Fruit fly (Drosophila melanogaster) whole organism, embryonic: ENCODE data around the gene CG3222.

Experiments used
- Abd-B ChIP-seq: fragments of 200-800 bp; sonication (Bioruptor generic); optimal IDR thresholded peaks from 2 replicates; lab custom pipeline; 2018; ENCODE audit warnings: missing biosample characterization, mild to moderate bottlenecking, missing genetic modification characterization, moderate library complexity
- CG1024 ChIP-seq: fragments of 200-800 bp; sonication (Bioruptor generic); IDR thresholded peaks from 2 replicates; pipeline ENCODE4 v1.3.6; 2022; ENCODE audit warnings: missing biosample characterization, missing genetic modification characterization
- CG11093 ChIP-seq: fragments of 200-800 bp; sonication (Bioruptor generic); IDR thresholded peaks from 3 replicates; pipeline ENCODE4 v1.3.6; 2022; ENCODE audit warnings: missing biosample characterization, missing genetic modification characterization
- CG11696 ChIP-seq: fragments of 200-800 bp; sonication (Bioruptor generic); IDR thresholded peaks from 2 replicates; pipeline ENCODE4 v1.3.6; 2022; ENCODE audit warnings: missing biosample characterization, missing genetic modification characterization
- CG12299 ChIP-seq: fragments of 200-800 bp; sonication (Bioruptor generic); optimal IDR thresholded peaks from 2 replicates; lab custom pipeline; 2018; ENCODE audit warnings: missing biosample characterization, mild to moderate bottlenecking, missing genetic modification characterization
- CG1233 ChIP-seq: fragments of 200-800 bp; sonication (Bioruptor generic); optimal IDR thresholded peaks from 4 replicates; lab custom pipeline; 2018; ENCODE audit warnings: missing biosample characterization, mild to moderate bottlenecking, missing genetic modification characterization
- CG12391 ChIP-seq: fragments of 200-800 bp; sonication (Bioruptor generic); optimal IDR thresholded peaks from 3 replicates; lab custom pipeline; 2018; ENCODE audit warnings: missing biosample characterization, mild to moderate bottlenecking, missing genetic modification characterization, moderate library complexity
- CG13624 ChIP-seq: fragments of 200-800 bp; sonication (Bioruptor generic); optimal IDR thresholded peaks from 2 replicates; lab custom pipeline; 2016; ENCODE audit warnings: missing biosample characterization, missing genetic modification characterization
- CG17361 ChIP-seq: fragments of 200-800 bp; sonication (Bioruptor generic); IDR thresholded peaks from 3 replicates; pipeline ENCODE4 v1.3.6; 2022; ENCODE audit warnings: missing biosample characterization, missing genetic modification characterization
- CG34376 ChIP-seq: fragments of 200-800 bp; sonication (Bioruptor generic); optimal IDR thresholded peaks from 2 replicates; lab custom pipeline; 2018; ENCODE audit warnings: missing biosample characterization, mild to moderate bottlenecking, missing genetic modification characterization
- CG3847 ChIP-seq: fragments of 200-800 bp; sonication (Bioruptor generic); IDR thresholded peaks from 2 replicates; pipeline ENCODE4 v1.3.6; 2022; ENCODE audit warnings: missing biosample characterization, missing genetic modification characterization
- CG4282 ChIP-seq: fragments of 200-800 bp; sonication (Bioruptor generic); optimal IDR thresholded peaks from 2 replicates; lab custom pipeline; 2016; ENCODE audit warnings: missing biosample characterization, missing genetic modification characterization
- CG43689 ChIP-seq: fragments of 200-800 bp; sonication (Bioruptor generic); IDR thresholded peaks from 2 replicates; pipeline ENCODE4 v1.3.6; 2022; ENCODE audit warnings: missing biosample characterization, missing genetic modification characterization
- CG4707 ChIP-seq: fragments of 200-800 bp; sonication (Bioruptor generic); optimal IDR thresholded peaks from 2 replicates; lab custom pipeline; 2018; ENCODE audit warnings: missing biosample characterization, mild to moderate bottlenecking, missing genetic modification characterization, moderate library complexity
- CG6254 ChIP-seq: fragments of 200-800 bp; sonication (Bioruptor generic); optimal IDR thresholded peaks from 3 replicates; lab custom pipeline; 2017; ENCODE audit warnings: mild to moderate bottlenecking, missing biosample characterization, missing genetic modification reagents, missing genetic modification characterization
- CG6654 ChIP-seq: fragments of 200-800 bp; sonication (Bioruptor generic); optimal IDR thresholded peaks from 2 replicates; lab custom pipeline; 2017; ENCODE audit warnings: missing biosample characterization, mild to moderate bottlenecking, missing genetic modification characterization
- CG6813 ChIP-seq: fragments of 200-800 bp; sonication (Bioruptor generic); optimal IDR thresholded peaks from 2 replicates; lab custom pipeline; 2017; ENCODE audit warnings: missing biosample characterization, missing genetic modification characterization, mild to moderate bottlenecking, moderate library complexity, missing genetic modification reagents
- CG9876 ChIP-seq: fragments of 200-800 bp; sonication (Bioruptor generic); optimal IDR thresholded peaks from 2 replicates; lab custom pipeline; 2016; ENCODE audit warnings: missing biosample characterization, missing genetic modification characterization
- D19A ChIP-seq: fragments of 200-800 bp; optimal IDR thresholded peaks from 3 replicates; lab custom pipeline; 2019; ENCODE audit warnings: missing biosample characterization, mild to moderate bottlenecking, missing genetic modification characterization, moderate library complexity
- Dad ChIP-seq: fragments of 200-800 bp; sonication (Bioruptor generic); optimal IDR thresholded peaks from 3 replicates; lab custom pipeline; 2016; ENCODE audit warnings: missing biosample characterization, missing genetic modification characterization
- Ets97D ChIP-seq: fragments of 200-800 bp; sonication (Bioruptor generic); optimal IDR thresholded peaks from 3 replicates; lab custom pipeline; 2016; ENCODE audit warnings: missing biosample characterization, missing genetic modification characterization
- Fer2 ChIP-seq: fragments of 200-800 bp; sonication (Bioruptor generic); optimal IDR thresholded peaks from 2 replicates; lab custom pipeline; 2018; ENCODE audit warnings: missing biosample characterization, mild to moderate bottlenecking, missing genetic modification characterization, moderate library complexity
- Gug ChIP-seq: fragments of 200-800 bp; sonication (Bioruptor generic); IDR thresholded peaks from 4 replicates; pipeline ENCODE4 v1.3.6; 2022; ENCODE audit warnings: missing biosample characterization, missing genetic modification characterization
- HmgD ChIP-seq: fragments of 200-800 bp; sonication (Bioruptor generic); optimal IDR thresholded peaks from 3 replicates; lab custom pipeline; 2016; ENCODE audit warnings: missing biosample characterization, missing genetic modification characterization
- Hmx ChIP-seq: fragments of 200-800 bp; sonication (Bioruptor generic); optimal IDR thresholded peaks from 2 replicates; lab custom pipeline; 2016; ENCODE audit warnings: missing biosample characterization, missing genetic modification characterization
- Kr ChIP-seq: fragments of 200-800 bp; sonication (Bioruptor generic); optimal IDR thresholded peaks from 2 replicates; lab custom pipeline; 2017; ENCODE audit warnings: missing biosample characterization, mild to moderate bottlenecking, missing genetic modification characterization
- Med ChIP-seq: fragments of 200-800 bp; sonication (Bioruptor generic); peaks from one replicate; lab custom pipeline; 2016; ENCODE audit warnings: missing biosample characterization, missing genetic modification characterization, mild to moderate bottlenecking, inconsistent platforms, moderate library complexity
- Sry-β ChIP-seq: fragments of 200-800 bp; sonication (Bioruptor generic); optimal IDR thresholded peaks from 2 replicates; lab custom pipeline; 2018; ENCODE audit warnings: missing biosample characterization, mild to moderate bottlenecking, missing genetic modification characterization, moderate library complexity
- Sry-δ ChIP-seq: fragments of 200-800 bp; sonication (Bioruptor generic); optimal IDR thresholded peaks from 2 replicates; lab custom pipeline; 2016; ENCODE audit warnings: missing biosample characterization, missing genetic modification characterization
- bsh ChIP-seq, 2 experiments: fragments of 200-800 bp; sonication (Bioruptor generic); optimal IDR thresholded peaks; 2 replicates each; lab custom pipeline; 2017 to 2018; ENCODE audit warnings: mild to moderate bottlenecking in 2 of 2, missing biosample characterization in 2 of 2, missing genetic modification characterization in 2 of 2, moderate library complexity in 1 of 2
- cad ChIP-seq: fragments of >200 bp; optimal IDR thresholded peaks from 2 replicates; lab custom pipeline; 2017; ENCODE audit warnings: missing biosample characterization, missing genetic modification characterization
- chm ChIP-seq: fragments of 200-800 bp; sonication (Bioruptor generic); IDR thresholded peaks from 2 replicates; pipeline ENCODE4 v1.3.6; 2022; ENCODE audit warnings: missing biosample characterization, missing genetic modification characterization
- dati ChIP-seq: fragments of 200-800 bp; sonication (Bioruptor generic); IDR thresholded peaks from 2 replicates; pipeline ENCODE4 v1.3.6; 2022; ENCODE audit warnings: missing biosample characterization, missing genetic modification characterization
- eyg ChIP-seq: fragments of 200-800 bp; sonication (Bioruptor generic); optimal IDR thresholded peaks from 3 replicates; lab custom pipeline; 2016; ENCODE audit warnings: missing biosample characterization, missing genetic modification characterization
- gcm ChIP-seq: fragments of 200-800 bp; sonication (Bioruptor generic); optimal IDR thresholded peaks from 2 replicates; lab custom pipeline; 2019; ENCODE audit warnings: missing biosample characterization, mild to moderate bottlenecking, missing genetic modification characterization, moderate library complexity
- gcm2 ChIP-seq: fragments of 200-800 bp; sonication (Bioruptor generic); optimal IDR thresholded peaks from 2 replicates; lab custom pipeline; 2016; ENCODE audit warnings: missing biosample characterization, missing genetic modification characterization
- gfzf ChIP-seq: fragments of 200-800 bp; sonication (Bioruptor generic); optimal IDR thresholded peaks from 2 replicates; lab custom pipeline; 2016; ENCODE audit warnings: missing biosample characterization, mild to moderate bottlenecking, missing genetic modification characterization, moderate library complexity
- grau ChIP-seq: fragments of 200-800 bp; optimal IDR thresholded peaks from 3 replicates; lab custom pipeline; 2019; ENCODE audit warnings: missing biosample characterization, mild to moderate bottlenecking, missing genetic modification characterization, moderate library complexity
- grn ChIP-seq: fragments of 200-800 bp; sonication (Bioruptor generic); optimal IDR thresholded peaks from 3 replicates; lab custom pipeline; 2017; ENCODE audit warnings: missing biosample characterization, missing genetic modification characterization
- gsb-n ChIP-seq: fragments of 200-800 bp; sonication (Bioruptor generic); optimal IDR thresholded peaks from 3 replicates; lab custom pipeline; 2018; ENCODE audit warnings: missing biosample characterization, mild to moderate bottlenecking, missing genetic modification characterization
- gt ChIP-seq: fragments of 200-800 bp; sonication (Bioruptor generic); IDR thresholded peaks from 2 replicates; pipeline ENCODE4 v1.3.6; 2022; ENCODE audit warnings: missing biosample characterization, missing genetic modification characterization
- jigr1 ChIP-seq: fragments of 200-800 bp; sonication (Bioruptor generic); IDR thresholded peaks from 3 replicates; pipeline ENCODE4 v1.3.6; 2022; ENCODE audit warnings: missing biosample characterization, missing genetic modification characterization
- lmd ChIP-seq: fragments of 200-800 bp; sonication (Bioruptor generic); IDR thresholded peaks from 2 replicates; pipeline ENCODE4 v1.3.6; 2022; ENCODE audit warnings: missing biosample characterization, missing genetic modification characterization
- mld ChIP-seq: fragments of 200-800 bp; sonication (Bioruptor generic); IDR thresholded peaks from 3 replicates; pipeline ENCODE4 v1.3.6; 2022; ENCODE audit warnings: missing biosample characterization, missing genetic modification characterization; ENCODE audit not compliant: partially characterized antibody
- nerfin-2 ChIP-seq: fragments of 200-800 bp; sonication (Bioruptor generic); IDR thresholded peaks from 2 replicates; pipeline ENCODE4 v1.3.6; 2022; ENCODE audit warnings: missing biosample characterization, missing genetic modification characterization; ENCODE audit not compliant: partially characterized antibody
- rib ChIP-seq: fragments of 200-800 bp; sonication (Bioruptor generic); IDR thresholded peaks from 2 replicates; pipeline ENCODE4 v1.3.6; 2022; ENCODE audit warnings: missing biosample characterization, missing genetic modification characterization
- row ChIP-seq: fragments of 200-800 bp; sonication (Bioruptor generic); IDR thresholded peaks from 3 replicates; pipeline ENCODE4 v1.3.6; 2022; ENCODE audit warnings: missing biosample characterization, missing genetic modification characterization
- tll ChIP-seq, 2 experiments: fragments of 200-800 bp in 1 of 2; fragments of >200 bp in 1 of 2; sonication (Bioruptor generic) in 1 of 2; optimal IDR thresholded peaks; 2 replicates each; lab custom pipeline; 2017 to 2019; ENCODE audit warnings: missing biosample characterization in 2 of 2, missing genetic modification characterization in 2 of 2, mild to moderate bottlenecking in 1 of 2, moderate library complexity in 1 of 2
- tx ChIP-seq: fragments of 200-800 bp; sonication (Bioruptor generic); optimal IDR thresholded peaks from 2 replicates; lab custom pipeline; 2016; ENCODE audit warnings: missing biosample characterization, missing genetic modification characterization
- wdn ChIP-seq: fragments of 200-800 bp; sonication (Bioruptor generic); IDR thresholded peaks from 2 replicates; pipeline ENCODE4 v1.3.6; 2022; ENCODE audit warnings: missing biosample characterization, missing genetic modification characterization

CG3222 gene

DNA sequence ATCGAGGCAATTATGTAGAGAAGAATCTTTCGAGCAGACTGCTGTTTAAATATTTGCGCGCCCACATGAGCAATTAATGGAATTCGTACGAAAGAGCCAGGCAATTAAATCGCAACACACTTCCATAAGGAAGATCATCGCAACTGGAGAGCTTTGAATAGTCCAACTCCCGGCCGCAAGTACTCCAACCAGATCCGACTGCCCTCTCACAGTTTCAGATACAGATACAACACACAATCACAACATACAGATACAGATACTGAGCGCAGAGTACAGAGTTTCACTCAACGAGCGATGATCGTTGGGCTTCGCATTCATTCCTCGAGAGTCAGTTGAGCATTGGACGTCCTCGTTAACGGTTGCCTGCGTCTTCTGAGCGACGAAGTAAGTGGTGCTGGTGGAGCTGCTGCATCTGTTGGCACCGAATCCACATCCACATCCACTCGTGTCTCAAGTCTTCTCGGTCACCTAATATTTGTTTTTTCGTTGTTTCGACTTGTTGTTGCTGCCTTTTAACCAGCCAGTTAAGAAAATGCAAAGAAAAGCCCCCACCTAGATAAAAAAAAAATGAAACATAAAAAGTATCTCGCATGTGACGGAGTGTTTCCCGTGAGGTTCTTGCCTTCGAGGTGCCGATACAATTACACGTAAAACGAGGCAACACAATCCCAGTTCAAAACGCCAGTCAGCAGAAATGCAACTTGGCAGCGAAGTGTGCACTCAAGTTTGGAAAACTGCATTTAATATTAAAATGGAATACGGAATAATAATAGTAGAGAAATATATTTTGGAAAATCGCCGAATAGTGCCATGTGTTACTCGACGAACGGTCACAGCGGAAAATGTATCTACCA lies 16.0 kb downstream of the CG3222 start, which contains the start of gene LanB2 (continued):
- TF ChIP-seq Kr (no peak), tll (GFP tag; optimal IDR thresholded peaks at IDR 0.05; lab: Kevin White, UChicago) (no peak), mld (GFP tag; lab: Robert Waterston, UW) (peak; percentile 57; the same call in 1 of the 3 replicates), CG1233 (GFP tag; lab: Kevin White, UChicago) (no peak), CG6254 (GFP tag; lab: Kevin White, UChicago) (no peak), D19A (tag; lab: Kevin White, UChicago) (no peak), CG17361 (GFP tag; lab: Robert Waterston, UW) (no peak; the same call in 2 of the 3 replicates), CG43689 (GFP tag; lab: Robert Waterston, UW) (no peak), tx (no peak), CG11093 (GFP tag; lab: Robert Waterston, UW) (no peak), dati (GFP tag; lab: Robert Waterston, UW) (no peak), CG4282 (GFP tag; lab: Kevin White, UChicago) (no peak), lmd (GFP tag; lab: Robert Waterston, UW) (no peak), CG34376 (GFP tag; lab: Kevin White, UChicago) (peak; percentile 63), gt (GFP tag; lab: Robert Waterston, UW) (no peak), Med (GFP tag; lab: Kevin White, UChicago) (peak; percentile 48), CG6813 (GFP tag; lab: Kevin White, UChicago) (peak; percentile 43), HmgD (GFP tag; lab: Kevin White, UChicago) (no peak), chm (0 out of 2 replicates have a peak, but pooled peaks have one; percentile 44), CG4707 (GFP tag; lab: Kevin White, UChicago) (no peak), row (no peak), CG9876 (GFP tag; lab: Kevin White, UChicago) (no peak), gsb-n (tag; lab: Kevin White, UChicago) (no peak), eyg (GFP tag; lab: Kevin White, UChicago) (no peak), cad (no peak), gfzf (GFP tag; lab: Kevin White, UChicago) (no peak), Ets97D (GFP tag; lab: Kevin White, UChicago) (no peak), CG6654 (GFP tag; lab: Kevin White, UChicago) (no peak), CG13624 (GFP tag; lab: Kevin White, UChicago) (no peak), CG12299 (tag; lab: Kevin White, UChicago) (no peak), jigr1 (no peak), grau (tag; lab: Kevin White, UChicago) (no peak), Abd-B (GFP tag; lab: Kevin White, UChicago) (no peak), Sry-δ (GFP tag; lab: Kevin White, UChicago) (no peak), Sry-β (GFP tag; lab: Kevin White, UChicago) (no peak), Dad (GFP tag; lab: Kevin White, UChicago) (no peak), gcm2 (GFP tag; lab: Kevin White, UChicago) (no peak), nerfin-2 (no peak), Fer2 (tag; lab: Kevin White, UChicago) (no peak), CG3847 (no peak), wdn (GFP tag; lab: Robert Waterston, UW) (no peak), bsh (GFP tag; optimal IDR thresholded peaks at IDR 0.05; lab: Kevin White, UChicago) (no peak), gcm (GFP tag; lab: Kevin White, UChicago) (no peak), Gug (GFP tag; lab: Robert Waterston, UW) (no peak), CG11696 (GFP tag; lab: Robert Waterston, UW) (no peak), CG12391 (tag; lab: Kevin White, UChicago) (no peak), rib (GFP tag; lab: Robert Waterston, UW) (no peak), CG1024 (no peak), Hmx (no peak), grn (GFP tag; lab: Kevin White, UChicago) (no peak)
